Worm (Caenorhabditis elegans) whole organism, L2 larva: ENCODE results near the gene F10B5.3.

Experiments
- R02D3.7 ChIP-seq: fragments of 150-350 bp; optimal IDR thresholded peaks from 2 replicates; lab custom pipeline; 2014; ENCODE audit warnings: missing biosample characterization, missing genetic modification characterization
- ama-1 ChIP-seq: fragments of 150-350 bp; optimal IDR thresholded peaks from 2 replicates; lab custom pipeline; 2018; ENCODE audit warnings: inconsistent platforms
- dmd-4 ChIP-seq: sonication (generic microtip); optimal IDR thresholded peaks from 2 replicates; lab custom pipeline; 2017; ENCODE audit warnings: missing biosample characterization, missing genetic modification characterization
- nhr-11 ChIP-seq: fragments of 150-350 bp; optimal IDR thresholded peaks from 2 replicates; lab custom pipeline; 2014; ENCODE audit warnings: missing biosample characterization, missing genetic modification characterization
- nhr-237 ChIP-seq: fragments of 150-350 bp; optimal IDR thresholded peaks from 2 replicates; lab custom pipeline; 2014; ENCODE audit warnings: missing biosample characterization, missing genetic modification characterization
- nhr-77 ChIP-seq: fragments of 150-350 bp; optimal IDR thresholded peaks from 2 replicates; lab custom pipeline; 2014; ENCODE audit warnings: missing biosample characterization, missing genetic modification characterization
- skn-1 ChIP-seq: sonication (generic microtip); optimal IDR thresholded peaks from 2 replicates; lab custom pipeline; 2017; ENCODE audit warnings: missing biosample characterization, missing genetic modification characterization
- zag-1 ChIP-seq: fragments of 150-350 bp; optimal IDR thresholded peaks from 2 replicates; lab custom pipeline; 2014; ENCODE audit warnings: missing biosample characterization, missing genetic modification characterization
- ztf-4 ChIP-seq: fragments of 150-350 bp; optimal IDR thresholded peaks from 2 replicates; lab custom pipeline; 2014; ENCODE audit warnings: missing biosample characterization, missing genetic modification characterization

ce11 chrII:8116159-8116558 is 33.7 kb downstream of the F10B5.3 start, which contains the start of gene unc-105:
- TF ChIP-seq skn-1 (tag; lab: Kevin White, UChicago), result no peak
- TF ChIP-seq ama-1, result no peak
- no peak for TF ChIP-seq nhr-11
- no peak for TF ChIP-seq R02D3.7 (tag; lab: Kevin White, UChicago)
- TF ChIP-seq nhr-77 (tag; lab: Kevin White, UChicago), result no peak
- no peak for TF ChIP-seq ztf-4 (tag; lab: Kevin White, UChicago)
- no peak for TF ChIP-seq zag-1 (tag; lab: Kevin White, UChicago)
- no peak for TF ChIP-seq dmd-4
- no peak for TF ChIP-seq nhr-237
